Fruit fly (Drosophila melanogaster) whole organism, prepupa: ENCODE measurements around the gene dnc.

Experiments used
- Blimp-1 ChIP-seq: fragments of 200-800 bp; sonication (Bioruptor generic); optimal IDR thresholded peaks from 3 replicates; lab custom pipeline; 2017; ENCODE audit warnings: missing biosample characterization, missing genetic modification characterization, mild to moderate bottlenecking, moderate library complexity, missing genetic modification reagents
- CG10631 ChIP-seq: fragments of 200-800 bp; sonication (Bioruptor generic); optimal IDR thresholded peaks from 2 replicates; lab custom pipeline; 2016; ENCODE audit warnings: missing biosample characterization, missing genetic modification characterization
- CG11294 ChIP-seq: fragments of 200-800 bp; sonication (Bioruptor generic); IDR thresholded peaks from 2 replicates; pipeline ENCODE4 v1.3.6; 2022; ENCODE audit warnings: missing biosample characterization, missing genetic modification characterization
- CG11762 ChIP-seq: fragments of 200-800 bp; sonication (Bioruptor generic); optimal IDR thresholded peaks from 3 replicates; lab custom pipeline; 2016; ENCODE audit warnings: missing biosample characterization, missing genetic modification characterization; ENCODE audit not compliant: insufficient read depth
- CG11902 ChIP-seq: fragments of 200-800 bp; sonication (Bioruptor generic); optimal IDR thresholded peaks from 3 replicates; lab custom pipeline; 2016; ENCODE audit warnings: missing biosample characterization, missing genetic modification characterization
- CG15336 ChIP-seq: fragments of 200-800 bp; sonication (Bioruptor generic); IDR thresholded peaks from 2 replicates; pipeline ENCODE4 v1.3.6; 2022; ENCODE audit warnings: missing biosample characterization, missing genetic modification characterization
- CG1621 ChIP-seq: fragments of 200-800 bp; sonication (Bioruptor generic); optimal IDR thresholded peaks from 3 replicates; lab custom pipeline; 2018; ENCODE audit warnings: missing biosample characterization, mild to moderate bottlenecking, missing genetic modification characterization
- CG3032 ChIP-seq: fragments of 200-800 bp; optimal IDR thresholded peaks from 2 replicates; lab custom pipeline; 2019; ENCODE audit warnings: missing biosample characterization, mild to moderate bottlenecking, missing genetic modification characterization, moderate library complexity
- CG31627 ChIP-seq: fragments of 200-800 bp; sonication (Bioruptor generic); optimal IDR thresholded peaks from 3 replicates; lab custom pipeline; 2016; ENCODE audit warnings: missing biosample characterization, missing genetic modification characterization
- CG32006 ChIP-seq: fragments of 200-800 bp; sonication (Bioruptor generic); optimal IDR thresholded peaks from 3 replicates; lab custom pipeline; 2017; ENCODE audit warnings: missing biosample characterization, mild to moderate bottlenecking, missing genetic modification characterization
- CG34406 ChIP-seq: fragments of 200-800 bp; sonication (Bioruptor generic); optimal IDR thresholded peaks from 3 replicates; lab custom pipeline; 2016; ENCODE audit warnings: missing biosample characterization, missing genetic modification characterization
- CG3919 ChIP-seq: fragments of 200-800 bp; sonication (Bioruptor generic); optimal IDR thresholded peaks from 3 replicates; lab custom pipeline; 2016; ENCODE audit warnings: missing biosample characterization, missing genetic modification characterization
- CG6163 ChIP-seq: fragments of 200-800 bp; sonication (Bioruptor generic); IDR thresholded peaks from 3 replicates; pipeline ENCODE4 v1.3.6; 2022; ENCODE audit warnings: missing biosample characterization, missing genetic modification characterization
- CG6276 ChIP-seq: fragments of 200-800 bp; sonication (Bioruptor generic); optimal IDR thresholded peaks from 2 replicates; lab custom pipeline; 2017; ENCODE audit warnings: missing biosample characterization, mild to moderate bottlenecking, missing genetic modification characterization
- CG6808 ChIP-seq: fragments of 200-800 bp; sonication (Bioruptor generic); optimal IDR thresholded peaks from 3 replicates; lab custom pipeline; 2017; ENCODE audit warnings: missing biosample characterization, missing genetic modification characterization, mild to moderate bottlenecking, moderate library complexity, missing genetic modification reagents
- CG6854 ChIP-seq: fragments of 200-800 bp; sonication (Bioruptor generic); optimal IDR thresholded peaks from 2 replicates; lab custom pipeline; 2017; ENCODE audit warnings: missing biosample characterization, mild to moderate bottlenecking, missing genetic modification characterization
- CG8119 ChIP-seq: fragments of 200-800 bp; sonication (Bioruptor generic); IDR thresholded peaks from 3 replicates; pipeline ENCODE4 v1.3.6; 2022; ENCODE audit warnings: missing biosample characterization, missing genetic modification characterization
- CG8319 ChIP-seq: fragments of 200-800 bp; sonication (Bioruptor generic); optimal IDR thresholded peaks from 3 replicates; lab custom pipeline; 2016; ENCODE audit warnings: missing biosample characterization, missing genetic modification characterization
- CG8632 ChIP-seq: fragments of 200-800 bp; sonication (Bioruptor generic); optimal IDR thresholded peaks from 3 replicates; lab custom pipeline; 2016; ENCODE audit warnings: missing biosample characterization, missing genetic modification characterization
- CG9139 ChIP-seq: fragments of 200-800 bp; sonication (Bioruptor generic); optimal IDR thresholded peaks from 3 replicates; lab custom pipeline; 2017; ENCODE audit warnings: missing biosample characterization, mild to moderate bottlenecking, missing genetic modification characterization
- Eip75B ChIP-seq: fragments of 200-800 bp; sonication (Bioruptor generic); optimal IDR thresholded peaks from 3 replicates; lab custom pipeline; 2016; ENCODE audit warnings: missing biosample characterization, missing genetic modification characterization
- Eip78C ChIP-seq: fragments of 200-800 bp; sonication (Bioruptor generic); peaks from one replicate; lab custom pipeline; 2016; ENCODE audit warnings: missing biosample characterization, missing genetic modification characterization
- Ets21C ChIP-seq: fragments of 200-800 bp; sonication (Bioruptor generic); optimal IDR thresholded peaks from 3 replicates; lab custom pipeline; 2016; ENCODE audit warnings: missing biosample characterization, missing genetic modification characterization
- Hr39 ChIP-seq: fragments of 200-800 bp; sonication (Bioruptor generic); optimal IDR thresholded peaks from 2 replicates; lab custom pipeline; 2016; ENCODE audit warnings: missing biosample characterization, missing genetic modification characterization
- Hr4 ChIP-seq: fragments of 200-800 bp; sonication (Bioruptor generic); optimal IDR thresholded peaks from 3 replicates; lab custom pipeline; 2016; ENCODE audit warnings: missing biosample characterization, missing genetic modification characterization
- Lpt ChIP-seq: fragments of 200-800 bp; sonication (Bioruptor generic); optimal IDR thresholded peaks from 3 replicates; lab custom pipeline; 2016; ENCODE audit warnings: missing biosample characterization, missing genetic modification characterization
- Met ChIP-seq: fragments of 200-800 bp; sonication (Bioruptor generic); optimal IDR thresholded peaks from 3 replicates; lab custom pipeline; 2016; ENCODE audit warnings: missing biosample characterization, missing genetic modification characterization
- Sox14 ChIP-seq: fragments of 200-800 bp; sonication (Bioruptor generic); optimal IDR thresholded peaks from 3 replicates; lab custom pipeline; 2016; ENCODE audit warnings: missing biosample characterization, missing genetic modification characterization
- Sox15 ChIP-seq: fragments of 200-800 bp; sonication (Bioruptor generic); optimal IDR thresholded peaks from 3 replicates; lab custom pipeline; 2016; ENCODE audit warnings: missing biosample characterization, missing genetic modification characterization
- achi ChIP-seq: fragments of 200-800 bp; sonication (Bioruptor generic); optimal IDR thresholded peaks from 3 replicates; lab custom pipeline; 2016; ENCODE audit warnings: missing biosample characterization, missing genetic modification characterization
- acj6 ChIP-seq: fragments of 200-800 bp; sonication (Bioruptor generic); optimal IDR thresholded peaks from 3 replicates; lab custom pipeline; 2016; ENCODE audit warnings: missing biosample characterization, missing genetic modification characterization
- cyc ChIP-seq: fragments of 200-800 bp; sonication (Bioruptor generic); optimal IDR thresholded peaks from 3 replicates; lab custom pipeline; 2016; ENCODE audit warnings: missing biosample characterization, missing genetic modification characterization
- dsx ChIP-seq: fragments of 200-800 bp; optimal IDR thresholded peaks from 3 replicates; lab custom pipeline; 2019; ENCODE audit warnings: missing biosample characterization, mild to moderate bottlenecking, missing genetic modification characterization, moderate library complexity; ENCODE audit not compliant: poor library complexity, severe bottlenecking
- eg ChIP-seq: fragments of 200-800 bp; sonication (Bioruptor generic); IDR thresholded peaks from 3 replicates; pipeline ENCODE4 v1.3.6; 2022; ENCODE audit warnings: missing biosample characterization, missing genetic modification characterization
- esn ChIP-seq: fragments of 200-800 bp; sonication (Bioruptor generic); optimal IDR thresholded peaks from 2 replicates; lab custom pipeline; 2016; ENCODE audit warnings: missing biosample characterization, mild to moderate bottlenecking, missing genetic modification characterization, moderate library complexity
- fd85E ChIP-seq: fragments of 200-800 bp; sonication (Bioruptor generic); optimal IDR thresholded peaks from 3 replicates; lab custom pipeline; 2016; ENCODE audit warnings: missing biosample characterization, missing genetic modification characterization
- fkh ChIP-seq: fragments of 200-800 bp; sonication (Bioruptor generic); optimal IDR thresholded peaks from 3 replicates; lab custom pipeline; 2017; ENCODE audit warnings: missing biosample characterization, mild to moderate bottlenecking, missing genetic modification characterization, moderate library complexity
- net ChIP-seq: fragments of 200-800 bp; sonication (Bioruptor generic); optimal IDR thresholded peaks from 3 replicates; lab custom pipeline; 2016; ENCODE audit warnings: missing biosample characterization, missing genetic modification characterization
- pdm3 ChIP-seq: fragments of 200-800 bp; sonication (Bioruptor generic); optimal IDR thresholded peaks from 3 replicates; lab custom pipeline; 2016; ENCODE audit warnings: missing biosample characterization, missing genetic modification characterization
- salr ChIP-seq, 2 experiments: fragments of 200-800 bp; sonication (Bioruptor generic); optimal IDR thresholded peaks; 3 replicates each; lab custom pipeline; 2016 to 2018; ENCODE audit warnings: missing biosample characterization in 2 of 2, missing genetic modification characterization in 2 of 2, mild to moderate bottlenecking in 1 of 2
- spab ChIP-seq: fragments of 200-800 bp; sonication (Bioruptor generic); optimal IDR thresholded peaks from 2 replicates; lab custom pipeline; 2017; ENCODE audit warnings: missing biosample characterization, mild to moderate bottlenecking, missing genetic modification characterization, missing genetic modification reagents
- svp ChIP-seq: fragments of 200-800 bp; sonication (Bioruptor generic); peaks from one replicate; lab custom pipeline; 2016; ENCODE audit warnings: missing biosample characterization, missing genetic modification characterization
- topi ChIP-seq: fragments of 200-800 bp; sonication (Bioruptor generic); optimal IDR thresholded peaks from 3 replicates; lab custom pipeline; 2016; ENCODE audit warnings: missing biosample characterization, missing genetic modification characterization
- vri ChIP-seq: fragments of 200-800 bp; sonication (Bioruptor generic); optimal IDR thresholded peaks from 3 replicates; lab custom pipeline; 2016; ENCODE audit warnings: missing biosample characterization, mild to moderate bottlenecking, missing genetic modification characterization

dnc gene

dm6 chrX:3360437-3361075 lies 184.3 kb downstream of the dnc start:
- TF ChIP-seq CG8119 (GFP tag; lab: Robert Waterston, UW) (no peak), fkh (GFP tag; lab: Kevin White, UChicago) (peak; percentile 47), CG6276 (peak; percentile 44), CG15336 (GFP tag; lab: Robert Waterston, UW) (peak; percentile 24; the same call in 1 of the 2 replicates), fd85E (GFP tag; lab: Kevin White, UChicago) (no peak), Hr4 (GFP tag; lab: Kevin White, UChicago) (peak; percentile 16), CG32006 (GFP tag; lab: Kevin White, UChicago) (peak; percentile 51), CG6854 (GFP tag; lab: Kevin White, UChicago) (no peak), eg (0 out of 3 replicates have a peak, but pooled peaks have one; percentile 37), CG1621 (no peak), Eip78C (GFP tag; lab: Kevin White, UChicago) (peak; percentile 20)
- TF ChIP-seq, all 60 proteins: peak for 7

dm6 chrX:3361675-3362074 lies 185.4 kb downstream of the dnc start:
- TF ChIP-seq CG6808 (GFP tag; lab: Kevin White, UChicago): no peak
- peak; percentile 48 for TF ChIP-seq svp (GFP tag; lab: Kevin White, UChicago)
- TF ChIP-seq Sox14 (GFP tag; lab: Kevin White, UChicago): no peak

- TF ChIP-seq net (GFP tag; lab: Kevin White, UChicago) (no peak), Ets21C (no peak), vri (GFP tag; lab: Kevin White, UChicago) (no peak), CG34406 (GFP tag; lab: Kevin White, UChicago) (no peak), CG31627 (no peak)
These were observed 186.2 kb downstream of the dnc start for dm6 chrX:3362436-3362835.

dm6 chrX:3363676-3364075 lies 187.4 kb downstream of the dnc start:
- TF ChIP-seq CG34406 (GFP tag; lab: Kevin White, UChicago) (no peak), CG6854 (GFP tag; lab: Kevin White, UChicago) (no peak), esn (peak; percentile 7), Ets21C (no peak), dsx (GFP tag; lab: Kevin White, UChicago) (no peak), achi (GFP tag; lab: Kevin White, UChicago) (no peak), Eip75B (no peak), pdm3 (GFP tag; lab: Kevin White, UChicago) (no peak), salr (GFP tag; optimal IDR thresholded peaks at IDR 0.05; lab: Kevin White, UChicago) (no peak), CG8319 (GFP tag; lab: Kevin White, UChicago) (no peak), spab (GFP tag; lab: Kevin White, UChicago) (no peak), Lpt (GFP tag; lab: Kevin White, UChicago) (no peak), Sox15 (no peak), fd85E (GFP tag; lab: Kevin White, UChicago) (no peak), svp (GFP tag; lab: Kevin White, UChicago) (peak; percentile 60), CG3919 (no peak), Hr4 (GFP tag; lab: Kevin White, UChicago) (no peak), CG11762 (GFP tag; lab: Kevin White, UChicago) (no peak), CG6163 (GFP tag; lab: Robert Waterston, UW) (0 out of 3 replicates have a peak, but pooled peaks have one; percentile 41), fkh (GFP tag; lab: Kevin White, UChicago) (no peak), cyc (no peak), CG11294 (GFP tag; lab: Robert Waterston, UW) (no peak), CG8632 (GFP tag; lab: Kevin White, UChicago) (no peak), Blimp-1 (GFP tag; lab: Kevin White, UChicago) (no peak), topi (GFP tag; lab: Kevin White, UChicago) (peak; percentile 23), Met (GFP tag; lab: Kevin White, UChicago) (peak; percentile 21), Hr39 (GFP tag; lab: Kevin White, UChicago) (peak; percentile 16), Sox14 (GFP tag; lab: Kevin White, UChicago) (no peak), CG11902 (GFP tag; lab: Kevin White, UChicago) (no peak), net (GFP tag; lab: Kevin White, UChicago) (no peak), eg (0 out of 3 replicates have a peak, but pooled peaks have one; percentile 44), CG3032 (tag; lab: Kevin White, UChicago) (no peak), CG9139 (GFP tag; lab: Kevin White, UChicago) (no peak), CG6808 (GFP tag; lab: Kevin White, UChicago) (no peak), acj6 (no peak), CG8119 (GFP tag; lab: Robert Waterston, UW) (no peak), CG10631 (no peak), CG6276 (no peak)
